Fruit fly (Drosophila melanogaster): ENCODE data around the gene CG42305.

dm6 chr2L:18787415-18787989 is 24.9 kb upstream of the CG42305 start:
- TF ChIP-seq EcR (GFP tag; optimal IDR thresholded peaks at IDR 0.05) (no peak), CG15710 (tag; optimal IDR thresholded peaks at IDR 0.05) (no peak), CG9948 (tag; optimal IDR thresholded peaks at IDR 0.05) (no peak), fd96Ca (GFP tag; IDR thresholded peaks at IDR 0.05) (no peak), gl (tag; optimal IDR thresholded peaks at IDR 0.05) (no peak), CG8159 (tag; optimal IDR thresholded peaks at IDR 0.05) (no peak), CG13204 (GFP tag; optimal IDR thresholded peaks at IDR 0.05) (no peak), CG8301 (tag; optimal IDR thresholded peaks at IDR 0.05) (no peak)
